Fruit fly (Drosophila melanogaster): ENCODE measurements around the gene CG9541.

dm6 chr2L:8937837-8938413 is 37.3 kb downstream of the CG9541 start:
- TF ChIP-seq h (optimal IDR thresholded peaks at IDR 0.05), result no peak
- TF ChIP-seq psq (optimal IDR thresholded peaks at IDR 0.05), result no peak
- no peak for TF ChIP-seq ttk (optimal IDR thresholded peaks at IDR 0.05)
- no peak for TF ChIP-seq Sin3A (optimal IDR thresholded peaks at IDR 0.05)
